Worm (Caenorhabditis elegans) whole organism, L3 larva: ENCODE data around the gene rgs-5.

ENCODE experiments used
- R02D3.7 ChIP-seq: fragments of 150-350 bp; optimal IDR thresholded peaks from 2 replicates; lab custom pipeline; 2014; ENCODE audit warnings: missing biosample characterization, missing genetic modification characterization
- ZK546.5 ChIP-seq: sonication (generic microtip); optimal IDR thresholded peaks from 2 replicates; lab custom pipeline; 2017; ENCODE audit warnings: missing biosample characterization, missing genetic modification characterization
- ama-1 ChIP-seq: fragments of 150-350 bp; optimal IDR thresholded peaks from 2 replicates; lab custom pipeline; 2018
- ceh-16 ChIP-seq: sonication (generic microtip); optimal IDR thresholded peaks from 2 replicates; lab custom pipeline; 2017; ENCODE audit warnings: missing biosample characterization, missing genetic modification characterization
- ceh-28 ChIP-seq: fragments of 150-350 bp; optimal IDR thresholded peaks from 2 replicates; lab custom pipeline; 2014; ENCODE audit warnings: missing biosample characterization, missing genetic modification reagents, missing genetic modification characterization
- ceh-82 ChIP-seq: fragments of 150-350 bp; optimal IDR thresholded peaks from 2 replicates; lab custom pipeline; 2014; ENCODE audit warnings: missing biosample characterization, missing genetic modification characterization
- egl-27 ChIP-seq: sonication (generic microtip); optimal IDR thresholded peaks from 4 replicates; lab custom pipeline; 2017; ENCODE audit warnings: missing biosample characterization, missing genetic modification reagents, missing genetic modification characterization
- egl-5 ChIP-seq: fragments of 150-350 bp; optimal IDR thresholded peaks from 2 replicates; lab custom pipeline; 2017; ENCODE audit warnings: missing biosample characterization, missing genetic modification reagents, missing genetic modification characterization, inconsistent platforms
- elt-1 ChIP-seq: fragments of 150-350 bp; optimal IDR thresholded peaks from 2 replicates; lab custom pipeline; 2014; ENCODE audit warnings: missing biosample characterization, missing genetic modification characterization
- elt-3 ChIP-seq, 3 experiments: fragments of 150-350 bp in 1 of 3; sonication (generic microtip) in 2 of 3; optimal IDR thresholded peaks; 2 replicates in 2 of 3; 4 replicates in 1 of 3; lab custom pipeline; 2014 to 2017; ENCODE audit warnings: missing biosample characterization in 3 of 3, missing genetic modification characterization in 3 of 3
- fkh-10 ChIP-seq: sonication (generic microtip); optimal IDR thresholded peaks from 2 replicates; lab custom pipeline; 2017; ENCODE audit warnings: missing biosample characterization, missing genetic modification reagents, missing genetic modification characterization
- fkh-2 ChIP-seq: fragments of 150-350 bp; optimal IDR thresholded peaks from 2 replicates; lab custom pipeline; 2014; ENCODE audit warnings: missing biosample characterization, missing genetic modification reagents, missing genetic modification characterization
- fos-1 ChIP-seq: fragments of 150-350 bp; optimal IDR thresholded peaks from 2 replicates; lab custom pipeline; 2014; ENCODE audit warnings: missing biosample characterization, missing genetic modification characterization
- jun-1 ChIP-seq: fragments of 150-350 bp; optimal IDR thresholded peaks from 2 replicates; lab custom pipeline; 2014; ENCODE audit warnings: missing biosample characterization, missing genetic modification reagents, missing genetic modification characterization
- lin-15B ChIP-seq: fragments of 150-350 bp; optimal IDR thresholded peaks from 2 replicates; lab custom pipeline; 2014; ENCODE audit warnings: missing biosample characterization, missing genetic modification characterization
- lin-39 ChIP-seq: fragments of 150-350 bp; optimal IDR thresholded peaks from 2 replicates; lab custom pipeline; 2018; ENCODE audit warnings: missing biosample characterization, missing genetic modification reagents, missing genetic modification characterization
- lsy-12 ChIP-seq: sonication (generic microtip); optimal IDR thresholded peaks from 2 replicates; lab custom pipeline; 2016; ENCODE audit warnings: mild to moderate bottlenecking, missing genetic modification characterization, missing compliant biosample characterization
- mdl-1 ChIP-seq: fragments of 150-350 bp; optimal IDR thresholded peaks from 2 replicates; lab custom pipeline; 2014; ENCODE audit warnings: missing biosample characterization, missing genetic modification characterization
- nfya-1 ChIP-seq: sonication (generic microtip); optimal IDR thresholded peaks from 2 replicates; lab custom pipeline; 2017; ENCODE audit warnings: missing genetic modification characterization, mild to moderate bottlenecking, missing compliant biosample characterization, antibody characterized with exemption, moderate library complexity; ENCODE audit not compliant: insufficient read depth
- nhr-11 ChIP-seq: fragments of 150-350 bp; optimal IDR thresholded peaks from 2 replicates; lab custom pipeline; 2014; ENCODE audit warnings: missing biosample characterization, missing genetic modification characterization
- nhr-237 ChIP-seq: fragments of 150-350 bp; optimal IDR thresholded peaks from 2 replicates; lab custom pipeline; 2014; ENCODE audit warnings: missing biosample characterization, missing genetic modification characterization
- nhr-25 ChIP-seq: sonication (generic microtip); optimal IDR thresholded peaks from 2 replicates; lab custom pipeline; 2017; ENCODE audit warnings: missing biosample characterization, missing genetic modification characterization
- nhr-28 ChIP-seq: fragments of 150-350 bp; optimal IDR thresholded peaks from 2 replicates; lab custom pipeline; 2014; ENCODE audit warnings: missing biosample characterization, missing genetic modification characterization
- nhr-43 ChIP-seq: sonication (generic microtip); optimal IDR thresholded peaks from 2 replicates; lab custom pipeline; 2016; ENCODE audit warnings: mild to moderate bottlenecking, missing genetic modification characterization, missing compliant biosample characterization; ENCODE audit not compliant: poor library complexity, severe bottlenecking
- nhr-67 ChIP-seq: fragments of 150-350 bp; optimal IDR thresholded peaks from 2 replicates; lab custom pipeline; 2014; ENCODE audit warnings: missing biosample characterization, missing genetic modification characterization
- nhr-76 ChIP-seq: fragments of 150-350 bp; sonication (generic microtip); optimal IDR thresholded peaks from 5 replicates; lab custom pipeline; 2014; ENCODE audit warnings: missing biosample characterization, missing genetic modification characterization
- nhr-77 ChIP-seq: fragments of 150-350 bp; optimal IDR thresholded peaks from 2 replicates; lab custom pipeline; 2014; ENCODE audit warnings: missing biosample characterization, missing genetic modification characterization
- pha-4 ChIP-seq: fragments of 150-350 bp; optimal IDR thresholded peaks from 2 replicates; lab custom pipeline; 2014; ENCODE audit warnings: missing biosample characterization, missing genetic modification reagents, missing genetic modification characterization
- pqm-1 ChIP-seq: fragments of 150-350 bp; optimal IDR thresholded peaks from 2 replicates; lab custom pipeline; 2017; ENCODE audit warnings: missing biosample characterization, missing genetic modification characterization, inconsistent platforms
- skn-1 ChIP-seq: fragments of 150-350 bp; optimal IDR thresholded peaks from 2 replicates; lab custom pipeline; 2014; ENCODE audit warnings: missing biosample characterization, missing genetic modification characterization
- snpc-4 ChIP-seq: fragments of 150-350 bp; optimal IDR thresholded peaks from 2 replicates; lab custom pipeline; 2014; ENCODE audit warnings: missing biosample characterization, missing genetic modification characterization
- tbx-2 ChIP-seq: sonication (generic microtip); optimal IDR thresholded peaks from 2 replicates; lab custom pipeline; 2016; ENCODE audit warnings: mild to moderate bottlenecking, missing genetic modification characterization, missing compliant biosample characterization
- unc-39 ChIP-seq: sonication (generic microtip); optimal IDR thresholded peaks from 4 replicates; lab custom pipeline; 2017; ENCODE audit warnings: missing biosample characterization, missing genetic modification characterization
- ztf-11 ChIP-seq: fragments of 150-350 bp; optimal IDR thresholded peaks from 2 replicates; lab custom pipeline; 2014; ENCODE audit warnings: missing biosample characterization, missing genetic modification characterization
- ztf-4 ChIP-seq: fragments of 150-350 bp; optimal IDR thresholded peaks from 2 replicates; lab custom pipeline; 2014; ENCODE audit warnings: missing biosample characterization, missing genetic modification characterization

rgs-5 gene

ce11 chrIII:5693736-5694135, 4.6 kb upstream of the rgs-5 start, which contains the start of gene B0336.13:
TSS of gene B0336.13 (plus strand) at chrIII:5694036.
- no peak for TF ChIP-seq R02D3.7 (tag; lab: Kevin White, UChicago)
- TF ChIP-seq lin-39 (tag; lab: Kevin White, UChicago), result no peak
- TF ChIP-seq lin-15B, result no peak
- TF ChIP-seq pqm-1, result no peak
- no peak for TF ChIP-seq nhr-25 (tag; lab: Kevin White, UChicago)

- TF ChIP-seq pha-4 (tag; lab: Kevin White, UChicago) (no peak), fos-1 (tag; lab: Kevin White, UChicago) (no peak), ceh-16 (no peak), nfya-1 (tag; lab: Kevin White, UChicago) (no peak), nhr-67 (tag; lab: Kevin White, UChicago) (no peak), ama-1 (lab: Kevin White, UChicago) (no peak), nhr-43 (tag; lab: Kevin White, UChicago) (no peak), snpc-4 (no peak), fkh-2 (no peak), jun-1 (tag; lab: Kevin White, UChicago) (no peak), elt-3 (tag; optimal IDR thresholded peaks at IDR 0.05; lab: Kevin White, UChicago) (no peak), lsy-12 (tag; lab: Kevin White, UChicago) (no peak), nhr-28 (no peak), skn-1 (no peak), mdl-1 (tag; lab: Kevin White, UChicago) (no peak), nhr-77 (tag; lab: Kevin White, UChicago) (no peak), ztf-4 (no peak), ztf-11 (tag; lab: Kevin White, UChicago) (no peak), elt-1 (tag; lab: Kevin White, UChicago) (no peak)
Measured at ce11 chrIII:5697266-5697665, 1.1 kb upstream of the rgs-5 start, which contains the start of gene B0336.7. TSS of gene B0336.7 (minus strand) at chrIII:5697366.

ce11 chrIII:5701491-5701890, 3.1 kb downstream of the rgs-5 start:
- TF ChIP-seq unc-39 (no peak), nhr-11 (tag; lab: Kevin White, UChicago) (no peak), egl-5 (tag; lab: Kevin White, UChicago) (no peak), nhr-76 (no peak), fkh-2 (no peak)

ce11 chrIII:5705228-5705888, 7.0 kb downstream of the rgs-5 start, which contains the start of gene swp-1:
TSS of gene swp-1 (minus strand) at chrIII:5705525.
- TF ChIP-seq ama-1 (lab: Kevin White, UChicago) (no peak), unc-39 (no peak), nhr-237 (tag; lab: Kevin White, UChicago) (no peak), elt-3 (tag; optimal IDR thresholded peaks at IDR 0.05; lab: Kevin White, UChicago) (no peak), elt-1 (tag; lab: Kevin White, UChicago) (no peak), lin-39 (tag; lab: Kevin White, UChicago) (no peak), fkh-10 (GFP tag; lab: Kevin White, UChicago) (no peak), tbx-2 (tag; lab: Kevin White, UChicago) (no peak), R02D3.7 (tag; lab: Kevin White, UChicago) (no peak), ZK546.5 (tag; lab: Kevin White, UChicago) (no peak), egl-27 (tag; lab: Kevin White, UChicago) (no peak), ceh-28 (no peak), nhr-43 (tag; lab: Kevin White, UChicago) (no peak), nhr-77 (tag; lab: Kevin White, UChicago) (no peak), skn-1 (no peak), jun-1 (tag; lab: Kevin White, UChicago) (no peak), ztf-11 (tag; lab: Kevin White, UChicago) (no peak), ceh-82 (tag; lab: Kevin White, UChicago) (no peak), lin-15B (no peak), pqm-1 (no peak)
